Worm (Caenorhabditis elegans) whole organism, L3 larva: ENCODE results near the gene K03B4.1.

Experiments
- ZK546.5 ChIP-seq: sonication (generic microtip); optimal IDR thresholded peaks from 2 replicates; lab custom pipeline; 2017; ENCODE audit warnings: missing biosample characterization, missing genetic modification characterization
- ama-1 ChIP-seq: fragments of 150-350 bp; optimal IDR thresholded peaks from 2 replicates; lab custom pipeline; 2018
- ceh-82 ChIP-seq: fragments of 150-350 bp; optimal IDR thresholded peaks from 2 replicates; lab custom pipeline; 2014; ENCODE audit warnings: missing biosample characterization, missing genetic modification characterization
- egl-5 ChIP-seq: fragments of 150-350 bp; optimal IDR thresholded peaks from 2 replicates; lab custom pipeline; 2017; ENCODE audit warnings: missing biosample characterization, missing genetic modification reagents, missing genetic modification characterization, inconsistent platforms
- elt-2 ChIP-seq: sonication (generic microtip); optimal IDR thresholded peaks from 2 replicates; lab custom pipeline; 2016; ENCODE audit warnings: missing genetic modification reagents, mild to moderate bottlenecking, missing genetic modification characterization, missing compliant biosample characterization
- fkh-10 ChIP-seq: sonication (generic microtip); optimal IDR thresholded peaks from 2 replicates; lab custom pipeline; 2017; ENCODE audit warnings: missing biosample characterization, missing genetic modification reagents, missing genetic modification characterization
- lin-39 ChIP-seq: fragments of 150-350 bp; optimal IDR thresholded peaks from 2 replicates; lab custom pipeline; 2018; ENCODE audit warnings: missing biosample characterization, missing genetic modification reagents, missing genetic modification characterization
- nhr-11 ChIP-seq: fragments of 150-350 bp; optimal IDR thresholded peaks from 2 replicates; lab custom pipeline; 2014; ENCODE audit warnings: missing biosample characterization, missing genetic modification characterization
- nhr-12 ChIP-seq: fragments of 150-350 bp; optimal IDR thresholded peaks from 2 replicates; lab custom pipeline; 2014; ENCODE audit warnings: missing biosample characterization, missing genetic modification characterization
- nhr-23 ChIP-seq: fragments of 150-350 bp; optimal IDR thresholded peaks from 2 replicates; lab custom pipeline; 2014; ENCODE audit warnings: missing biosample characterization, missing genetic modification reagents, missing genetic modification characterization
- nhr-28 ChIP-seq: fragments of 150-350 bp; optimal IDR thresholded peaks from 2 replicates; lab custom pipeline; 2014; ENCODE audit warnings: missing biosample characterization, missing genetic modification characterization
- pqm-1 ChIP-seq: fragments of 150-350 bp; optimal IDR thresholded peaks from 2 replicates; lab custom pipeline; 2017; ENCODE audit warnings: missing biosample characterization, missing genetic modification characterization, inconsistent platforms
- tbx-2 ChIP-seq: sonication (generic microtip); optimal IDR thresholded peaks from 2 replicates; lab custom pipeline; 2016; ENCODE audit warnings: mild to moderate bottlenecking, missing genetic modification characterization, missing compliant biosample characterization

- TF ChIP-seq nhr-11 (tag; lab: Kevin White, UChicago): no peak
- TF ChIP-seq lin-39: no peak
- no peak for TF ChIP-seq fkh-10 (GFP tag; lab: Kevin White, UChicago)
- TF ChIP-seq egl-5 (tag; lab: Kevin White, UChicago): no peak
- no peak for TF ChIP-seq nhr-12
- no peak for TF ChIP-seq tbx-2 (tag; lab: Kevin White, UChicago)
- TF ChIP-seq ceh-82 (tag; lab: Kevin White, UChicago): no peak
- TF ChIP-seq elt-2: no peak
- no peak for TF ChIP-seq ZK546.5 (tag; lab: Kevin White, UChicago)
- no peak for TF ChIP-seq nhr-28 (tag; lab: Kevin White, UChicago)
- TF ChIP-seq pqm-1 (tag; lab: Kevin White, UChicago): no peak
- TF ChIP-seq nhr-23 (tag; lab: Kevin White, UChicago): no peak
- peak; percentile 79 for TF ChIP-seq ama-1 (lab: Kevin White, UChicago)
These were observed 41.8 kb upstream of the K03B4.1 start for ce11 chrV:4647279-4647819.
